Fruit fly (Drosophila melanogaster) whole organism, wandering third instar larva: ENCODE data around the gene t-cup.

ENCODE experiments used
- GATAd ChIP-seq: sonication (Bioruptor generic); optimal IDR thresholded peaks from 2 replicates; lab custom pipeline; 2016; ENCODE audit warnings: missing biosample characterization, missing genetic modification characterization
- N ChIP-seq: fragments of >200 bp; optimal IDR thresholded peaks from 2 replicates; lab custom pipeline; 2018; ENCODE audit warnings: missing biosample characterization, missing external identifiers, missing genetic modification characterization
- dmrt93B ChIP-seq: fragments of 200-800 bp; sonication (Bioruptor generic); optimal IDR thresholded peaks from 2 replicates; lab custom pipeline; 2018; ENCODE audit warnings: missing biosample characterization, mild to moderate bottlenecking, missing genetic modification characterization
- lola ChIP-seq: fragments of >200 bp; optimal IDR thresholded peaks from 2 replicates; lab custom pipeline; 2017; ENCODE audit warnings: missing biosample characterization, missing genetic modification characterization
- rgr ChIP-seq: fragments of 200-800 bp; sonication (Bioruptor generic); optimal IDR thresholded peaks from 3 replicates; lab custom pipeline; 2016; ENCODE audit warnings: missing biosample characterization, mild to moderate bottlenecking, missing genetic modification characterization
- sv ChIP-seq: fragments of 200-800 bp; sonication (Bioruptor generic); optimal IDR thresholded peaks from 3 replicates; lab custom pipeline; 2016; ENCODE audit warnings: missing biosample characterization, missing genetic modification characterization

- no peak for TF ChIP-seq GATAd (GFP tag; lab: Kevin White, UChicago)
- no peak for TF ChIP-seq N (GFP tag; lab: Kevin White, UChicago)
- TF ChIP-seq rgr: peak; percentile 30
- TF ChIP-seq dmrt93B (GFP tag; lab: Kevin White, UChicago): no peak
- TF ChIP-seq lola (GFP tag; lab: Kevin White, UChicago): no peak
- TF ChIP-seq sv (GFP tag; lab: Kevin White, UChicago): no peak
These were observed 34.1 kb downstream of the t-cup start for dm6 chr2L:12463037-12463436.
